Fruit fly (Drosophila melanogaster): ENCODE results near the gene Arts.
A peak's percentile ranks its signal among the peaks of the same experiment; 100 is the strongest.

The Arts gene

dm6 chr3L:16612972-16613371 lies 10.3 kb downstream of the Arts start (continued):
- TF ChIP-seq CG10654 (GFP tag; optimal IDR thresholded peaks at IDR 0.05) (no peak), ci (GFP tag; IDR thresholded peaks at IDR 0.05) (peak; percentile 10; the same call in 1 of the 3 replicates), luna (GFP tag; optimal IDR thresholded peaks at IDR 0.05) (no peak), Dref (GFP tag; IDR thresholded peaks at IDR 0.05) (peak; percentile 35; the same call in 1 of the 2 replicates), CHES-1-like (GFP tag; optimal IDR thresholded peaks at IDR 0.05) (no peak), CG9437 (GFP tag; optimal IDR thresholded peaks at IDR 0.05) (no peak), CG12942 (GFP tag; optimal IDR thresholded peaks at IDR 0.05) (no peak), CG10274 (GFP tag; optimal IDR thresholded peaks at IDR 0.05) (no peak), Rfx (GFP tag; IDR thresholded peaks at IDR 0.05) (peak; percentile 47; the same call in 1 of the 2 replicates), Fer1 (GFP tag; optimal IDR thresholded peaks at IDR 0.05) (no peak), amos (GFP tag; IDR thresholded peaks at IDR 0.05; ENCODE audit: partially characterized antibody) (no peak), mld (GFP tag; IDR thresholded peaks at IDR 0.05; ENCODE audit: partially characterized antibody) (0 out of 3 replicates have a peak, but pooled peaks have one; percentile 13), Stat92E (GFP tag; optimal IDR thresholded peaks at IDR 0.05) (no peak), pfk (GFP tag; optimal IDR thresholded peaks at IDR 0.05) (no peak), CG2712 (tag; optimal IDR thresholded peaks at IDR 0.05) (peak; percentile 4), Meics (GFP tag; optimal IDR thresholded peaks at IDR 0.05) (peak; percentile 11), jumu (GFP tag; optimal IDR thresholded peaks at IDR 0.05) (no peak), CG3726 (GFP tag; IDR thresholded peaks at IDR 0.05) (no peak), pita (GFP tag; optimal IDR thresholded peaks at IDR 0.05) (no peak), Eip74EF (GFP tag; optimal IDR thresholded peaks at IDR 0.05) (no peak), CG6791 (GFP tag; IDR thresholded peaks at IDR 0.05; ENCODE audit: partially characterized antibody) (no peak), en (GFP tag; optimal IDR thresholded peaks at IDR 0.05) (no peak), slp2 (GFP tag; optimal IDR thresholded peaks at IDR 0.05) (no peak), dm (GFP tag; optimal IDR thresholded peaks at IDR 0.05) (no peak), slou (GFP tag; optimal IDR thresholded peaks at IDR 0.05) (no peak), bigmax (GFP tag; optimal IDR thresholded peaks at IDR 0.05) (no peak), hb (GFP tag; IDR thresholded peaks at IDR 0.05; ENCODE audit: partially characterized antibody) (no peak), CG6683 (GFP tag; optimal IDR thresholded peaks at IDR 0.05) (no peak), CG4730 (GFP tag; IDR thresholded peaks at IDR 0.05) (no peak), CG7928 (GFP tag; optimal IDR thresholded peaks at IDR 0.05) (peak; percentile 88), sd (tag; optimal IDR thresholded peaks at IDR 0.05) (peak; percentile 94), cwo (GFP tag; optimal IDR thresholded peaks at IDR 0.05) (peak; percentile 25), Dfd (GFP tag; optimal IDR thresholded peaks at IDR 0.05) (no peak), wek (GFP tag; optimal IDR thresholded peaks at IDR 0.05) (no peak), CG1603 (tag; optimal IDR thresholded peaks at IDR 0.05) (no peak), jing (GFP tag; optimal IDR thresholded peaks at IDR 0.05) (no peak), row (GFP tag; IDR thresholded peaks at IDR 0.05) (peak; percentile 34; the same call in 2 of the 3 replicates), Hr51 (GFP tag; optimal IDR thresholded peaks at IDR 0.05) (no peak), CG3281 (GFP tag; optimal IDR thresholded peaks at IDR 0.05) (peak; percentile 42), CG9932 (GFP tag; IDR thresholded peaks at IDR 0.05) (peak; percentile 57; the same call in 1 of the 2 replicates), CG15269 (tag; optimal IDR thresholded peaks at IDR 0.05) (no peak), CG16779 (GFP tag; IDR thresholded peaks at IDR 0.05) (no peak), PHDP (tag; optimal IDR thresholded peaks at IDR 0.05) (no peak), CG15514 (GFP tag; optimal IDR thresholded peaks at IDR 0.05) (peak; percentile 6), stc (GFP tag; IDR thresholded peaks at IDR 0.05) (peak; percentile 6; the same call in 1 of the 2 replicates), Nf-YA (GFP tag; IDR thresholded peaks at IDR 0.05) (no peak), CG3838 (GFP tag; optimal IDR thresholded peaks at IDR 0.05) (no peak), CG12391 (tag; optimal IDR thresholded peaks at IDR 0.05) (no peak), tx (GFP tag; optimal IDR thresholded peaks at IDR 0.05) (no peak), lab (GFP tag; optimal IDR thresholded peaks at IDR 0.05) (peak; percentile 43)

Measured in whole organism, embryonic.